Fruit fly (Drosophila melanogaster): ENCODE data around the gene CG42637.

The CG42637 gene

DNA sequence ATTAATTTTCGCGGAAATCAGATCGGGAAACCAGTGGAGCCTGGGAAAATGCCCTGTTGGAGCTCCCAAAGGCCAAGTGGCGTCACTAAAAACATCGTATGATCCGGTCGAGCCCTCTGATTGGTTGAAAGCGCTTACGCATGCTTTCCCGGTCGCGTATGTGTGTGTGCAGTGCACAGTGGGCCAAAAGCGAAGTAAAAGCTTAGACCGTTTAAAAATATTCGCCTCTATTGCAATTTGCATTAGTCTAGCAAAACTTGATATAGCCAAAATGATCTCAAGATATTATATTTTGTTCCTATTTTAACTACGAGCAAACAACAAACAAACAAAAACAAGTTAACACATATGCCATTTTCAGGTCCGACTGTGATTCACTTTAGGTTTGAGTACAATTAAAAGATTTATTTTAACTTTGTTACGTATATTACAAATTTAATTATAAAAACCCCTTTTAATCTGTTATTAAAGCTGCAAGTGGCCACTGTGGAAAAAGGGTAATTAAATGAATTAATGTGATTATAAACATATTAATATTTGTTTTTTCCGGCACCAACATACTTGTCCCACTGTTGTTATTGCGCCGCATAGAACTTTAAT is 934 bp upstream of the CG42637 start (continued):
- TF ChIP-seq CG3281 (GFP tag; optimal IDR thresholded peaks at IDR 0.05) (peak; percentile 93), Bteb2 (GFP tag; optimal IDR thresholded peaks at IDR 0.05) (peak; percentile 74), Hey (tag; optimal IDR thresholded peaks at IDR 0.05) (peak; percentile 70), E2f1 (GFP tag; IDR thresholded peaks at IDR 0.05) (peak; percentile 68), Hr39 (optimal IDR thresholded peaks at IDR 0.05) (no peak), psq (GFP tag; optimal IDR thresholded peaks at IDR 0.05) (peak; percentile 13), CG11247 (GFP tag; IDR thresholded peaks at IDR 0.05) (peak; percentile 57), HmgZ (tag; optimal IDR thresholded peaks at IDR 0.05) (peak; percentile 74), odd (GFP tag; optimal IDR thresholded peaks at IDR 0.05) (peak; percentile 93), luna (GFP tag; optimal IDR thresholded peaks at IDR 0.05) (no peak), CG42726 (GFP tag; IDR thresholded peaks at IDR 0.05; ENCODE audit: partially characterized antibody) (no peak), toy (GFP tag; IDR thresholded peaks at IDR 0.05) (0 out of 2 replicates have a peak, but pooled peaks have one; percentile 54), jing (GFP tag; optimal IDR thresholded peaks at IDR 0.05) (peak; percentile 67), CG4360 (GFP tag; IDR thresholded peaks at IDR 0.05) (no peak), Atf3 (GFP tag; optimal IDR thresholded peaks at IDR 0.05) (peak; percentile 48), trem (tag; optimal IDR thresholded peaks at IDR 0.05) (peak; percentile 74), cg (GFP tag; optimal IDR thresholded peaks at IDR 0.05) (peak; percentile 87), crol (GFP tag; IDR thresholded peaks at IDR 0.05) (no peak), usp (GFP tag; optimal IDR thresholded peaks at IDR 0.05) (no peak), abd-A (tag; optimal IDR thresholded peaks at IDR 0.05) (no peak), schlank (tag; optimal IDR thresholded peaks at IDR 0.05) (peak; percentile 75), CG12942 (GFP tag; optimal IDR thresholded peaks at IDR 0.05) (peak; percentile 62), CG11723 (GFP tag; optimal IDR thresholded peaks at IDR 0.05) (peak; percentile 91), Dad (GFP tag; optimal IDR thresholded peaks at IDR 0.05) (peak; percentile 35), CG17361 (GFP tag; IDR thresholded peaks at IDR 0.05) (peak; percentile 92), CG30403 (GFP tag; optimal IDR thresholded peaks at IDR 0.05) (peak; percentile 88), CG8388 (GFP tag; optimal IDR thresholded peaks at IDR 0.05) (peak; percentile 72), Kr (GFP tag; optimal IDR thresholded peaks at IDR 0.05) (no peak), Oaz (GFP tag; IDR thresholded peaks at IDR 0.05) (no peak; the same call in 1 of the 2 replicates), Sry-β (GFP tag; optimal IDR thresholded peaks at IDR 0.05) (peak; percentile 30), CG15073 (GFP tag; optimal IDR thresholded peaks at IDR 0.05) (peak; percentile 52), MBD-R2 (GFP tag; IDR thresholded peaks at IDR 0.05) (peak; percentile 45), zf30C (GFP tag; optimal IDR thresholded peaks at IDR 0.05) (no peak), slbo (GFP tag; IDR thresholded peaks at IDR 0.05) (peak; percentile 82), mirr (GFP tag; optimal IDR thresholded peaks at IDR 0.05) (peak; percentile 52), tgo (GFP tag; IDR thresholded peaks at IDR 0.05) (peak; percentile 74), BtbVII (GFP tag; optimal IDR thresholded peaks at IDR 0.05) (peak; percentile 93), CG9437 (GFP tag; optimal IDR thresholded peaks at IDR 0.05) (peak; percentile 89), CHES-1-like (GFP tag; optimal IDR thresholded peaks at IDR 0.05) (peak; percentile 66), da (GFP tag; optimal IDR thresholded peaks at IDR 0.05) (peak; percentile 0), pfk (GFP tag; optimal IDR thresholded peaks at IDR 0.05) (peak; percentile 16), CG11696 (GFP tag; IDR thresholded peaks at IDR 0.05) (peak; percentile 24; the same call in 1 of the 2 replicates), CTCF (GFP tag; optimal IDR thresholded peaks at IDR 0.05) (no peak), az2 (GFP tag; optimal IDR thresholded peaks at IDR 0.05) (peak; percentile 82), zen (tag; optimal IDR thresholded peaks at IDR 0.05) (peak; percentile 39), ATbp (GFP tag; optimal IDR thresholded peaks at IDR 0.05) (peak; percentile 79), exex (tag; optimal IDR thresholded peaks at IDR 0.05) (peak; percentile 68), CG6254 (GFP tag; optimal IDR thresholded peaks at IDR 0.05) (peak; percentile 78), inv (GFP tag; IDR thresholded peaks at IDR 0.05; ENCODE audit: partially characterized antibody) (peak; percentile 42), CG1602 (GFP tag; optimal IDR thresholded peaks at IDR 0.05) (peak; percentile 73), CG11560 (tag; IDR thresholded peaks at IDR 0.05) (peak; percentile 47; the same call in 1 of the 3 replicates)
